Fruit fly (Drosophila melanogaster) whole organism, prepupa: Measurements from ENCODE around the gene Cad88C.

Experiments used
- CG11762 ChIP-seq: fragments of 200-800 bp; sonication (Bioruptor generic); optimal IDR thresholded peaks from 3 replicates; lab custom pipeline; 2016; ENCODE audit warnings: missing biosample characterization, missing genetic modification characterization; ENCODE audit not compliant: insufficient read depth
- CG16779 ChIP-seq: fragments of 200-800 bp; sonication (Bioruptor generic); optimal IDR thresholded peaks from 3 replicates; lab custom pipeline; 2017; ENCODE audit warnings: missing biosample characterization, mild to moderate bottlenecking, missing genetic modification characterization
- CG4318 ChIP-seq: fragments of 200-800 bp; sonication (Bioruptor generic); optimal IDR thresholded peaks from 3 replicates; lab custom pipeline; 2017; ENCODE audit warnings: missing biosample characterization, mild to moderate bottlenecking, missing genetic modification characterization
- CG8632 ChIP-seq: fragments of 200-800 bp; sonication (Bioruptor generic); optimal IDR thresholded peaks from 3 replicates; lab custom pipeline; 2016; ENCODE audit warnings: missing biosample characterization, missing genetic modification characterization
- Eip78C ChIP-seq: fragments of 200-800 bp; sonication (Bioruptor generic); peaks from one replicate; lab custom pipeline; 2016; ENCODE audit warnings: missing biosample characterization, missing genetic modification characterization
- Gug ChIP-seq: fragments of 200-800 bp; sonication (Bioruptor generic); IDR thresholded peaks from 2 replicates; pipeline ENCODE4 v1.3.6; 2022; ENCODE audit warnings: missing biosample characterization, missing genetic modification characterization
- Hr39 ChIP-seq: fragments of 200-800 bp; sonication (Bioruptor generic); optimal IDR thresholded peaks from 2 replicates; lab custom pipeline; 2016; ENCODE audit warnings: missing biosample characterization, missing genetic modification characterization
- Lpt ChIP-seq: fragments of 200-800 bp; sonication (Bioruptor generic); optimal IDR thresholded peaks from 3 replicates; lab custom pipeline; 2016; ENCODE audit warnings: missing biosample characterization, missing genetic modification characterization
- Met ChIP-seq: fragments of 200-800 bp; sonication (Bioruptor generic); optimal IDR thresholded peaks from 3 replicates; lab custom pipeline; 2016; ENCODE audit warnings: missing biosample characterization, missing genetic modification characterization
- achi ChIP-seq: fragments of 200-800 bp; sonication (Bioruptor generic); optimal IDR thresholded peaks from 3 replicates; lab custom pipeline; 2016; ENCODE audit warnings: missing biosample characterization, missing genetic modification characterization
- eg ChIP-seq: fragments of 200-800 bp; sonication (Bioruptor generic); IDR thresholded peaks from 3 replicates; pipeline ENCODE4 v1.3.6; 2022; ENCODE audit warnings: missing biosample characterization, missing genetic modification characterization
- fd59A ChIP-seq: fragments of 200-800 bp; sonication (Bioruptor generic); optimal IDR thresholded peaks from 2 replicates; lab custom pipeline; 2017; ENCODE audit warnings: missing biosample characterization, mild to moderate bottlenecking, missing genetic modification characterization, missing genetic modification reagents
- pdm3 ChIP-seq: fragments of 200-800 bp; sonication (Bioruptor generic); optimal IDR thresholded peaks from 3 replicates; lab custom pipeline; 2016; ENCODE audit warnings: missing biosample characterization, missing genetic modification characterization
- ss ChIP-seq, 2 experiments: fragments of 200-800 bp; sonication (Bioruptor generic); optimal IDR thresholded peaks; 2 replicates in 1 of 2; 3 replicates in 1 of 2; lab custom pipeline; 2017 to 2018; ENCODE audit warnings: mild to moderate bottlenecking in 2 of 2, missing biosample characterization in 2 of 2, missing genetic modification characterization in 2 of 2, moderate library complexity in 1 of 2

DNA sequence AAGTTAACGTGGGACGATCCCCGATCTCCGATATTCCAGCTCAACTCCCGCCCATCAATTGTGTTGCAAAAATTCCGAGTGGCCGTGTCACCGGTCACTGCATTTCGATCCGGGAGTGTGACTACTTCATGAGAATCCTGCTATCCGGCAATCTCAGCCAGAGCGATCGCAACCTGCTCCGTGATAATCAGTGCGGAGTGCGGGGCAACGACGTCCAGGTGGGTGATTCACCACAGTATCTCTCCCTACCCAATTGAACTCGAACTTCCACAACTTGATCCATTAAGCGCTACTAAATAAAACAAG lies 27.3 kb downstream of the Cad88C start:
- TF ChIP-seq Eip78C (no peak), eg (GFP tag; lab: Robert Waterston, UW) (no peak), Gug (GFP tag; lab: Robert Waterston, UW) (no peak), CG4318 (GFP tag; lab: Kevin White, UChicago) (no peak), CG8632 (GFP tag; lab: Kevin White, UChicago) (no peak), ss (GFP tag; optimal IDR thresholded peaks at IDR 0.05; lab: Kevin White, UChicago) (no peak), fd59A (GFP tag; lab: Kevin White, UChicago) (no peak), Met (no peak), pdm3 (no peak), Lpt (GFP tag; lab: Kevin White, UChicago) (no peak), Hr39 (no peak), CG11762 (no peak), achi (GFP tag; lab: Kevin White, UChicago) (no peak), CG16779 (tag; lab: Kevin White, UChicago) (no peak)
